Worm (Caenorhabditis elegans) whole organism, L2 larva: Measurements from ENCODE around the gene K08D8.11.

ENCODE experiments used
- ceh-82 ChIP-seq: fragments of 150-350 bp; optimal IDR thresholded peaks from 2 replicates; lab custom pipeline; 2014; ENCODE audit warnings: missing biosample characterization, missing genetic modification characterization
- egl-27 ChIP-seq: sonication (generic microtip); optimal IDR thresholded peaks from 3 replicates; lab custom pipeline; 2017; ENCODE audit warnings: missing biosample characterization, missing genetic modification reagents, missing genetic modification characterization
- elt-3 ChIP-seq: sonication (generic microtip); optimal IDR thresholded peaks from 2 replicates; lab custom pipeline; 2017; ENCODE audit warnings: missing biosample characterization, missing genetic modification characterization
- nhr-10 ChIP-seq: sonication (generic microtip); optimal IDR thresholded peaks from 2 replicates; lab custom pipeline; 2017; ENCODE audit warnings: missing biosample characterization, missing genetic modification characterization
- snpc-4 ChIP-seq: fragments of 150-350 bp; optimal IDR thresholded peaks from 2 replicates; lab custom pipeline; 2014; ENCODE audit warnings: missing biosample characterization, missing genetic modification characterization

- TF ChIP-seq nhr-10, result no peak
- no peak for TF ChIP-seq snpc-4
- no peak for TF ChIP-seq egl-27
- no peak for TF ChIP-seq ceh-82
- no peak for TF ChIP-seq elt-3 (tag; lab: Kevin White, UChicago)
Measured at ce11 chrIV:12876558-12876957, 18.5 kb upstream of the K08D8.11 start.
